Worm (Caenorhabditis elegans): ENCODE data around the gene ugt-66.

ugt-66 gene

ce11 chrIII:6194480-6194879 lies at the start of gene ugt-66:
Gene ugt-66, minus strand, starts transcription at chrIII:6194580.
- TF ChIP-seq dao-5 (tag; optimal IDR thresholded peaks at IDR 0.05) = no peak
- no peak for TF ChIP-seq him-1 (tag; optimal IDR thresholded peaks at IDR 0.05)
- no peak for TF ChIP-seq W03F9.2 (tag; optimal IDR thresholded peaks at IDR 0.05)

- no peak for TF ChIP-seq W03F9.2 (tag; optimal IDR thresholded peaks at IDR 0.05)
- no peak for TF ChIP-seq him-1 (tag; optimal IDR thresholded peaks at IDR 0.05)
- TF ChIP-seq dao-5 (tag; optimal IDR thresholded peaks at IDR 0.05) = no peak
Observed at ce11 chrIII:6240528-6240927, 46.1 kb upstream of the ugt-66 start, which contains the start of gene T12A2.3. Gene T12A2.3, plus strand, starts transcription at chrIII:6240828.

- TF ChIP-seq dao-5 (tag; optimal IDR thresholded peaks at IDR 0.05) (no peak), him-1 (tag; optimal IDR thresholded peaks at IDR 0.05) (no peak), W03F9.2 (tag; optimal IDR thresholded peaks at IDR 0.05) (no peak)
Observed at ce11 chrIII:6236649-6237048, 42.3 kb upstream of the ugt-66 start, which contains the start of gene T12A2.21. Gene T12A2.21, minus strand, starts transcription at chrIII:6236749.

- TF ChIP-seq him-1 (tag; optimal IDR thresholded peaks at IDR 0.05) (no peak), W03F9.2 (tag; optimal IDR thresholded peaks at IDR 0.05) (no peak), dao-5 (tag; optimal IDR thresholded peaks at IDR 0.05) (no peak)
Observed at ce11 chrIII:6231880-6232279, 37.5 kb upstream of the ugt-66 start.

- TF ChIP-seq W03F9.2 (tag; optimal IDR thresholded peaks at IDR 0.05) (no peak), dao-5 (tag; optimal IDR thresholded peaks at IDR 0.05) (no peak), him-1 (tag; optimal IDR thresholded peaks at IDR 0.05) (no peak)
Observed at ce11 chrIII:6230870-6231269, 36.5 kb upstream of the ugt-66 start, which contains the start of gene esyt-2. Gene esyt-2, minus strand, starts transcription at chrIII:6230970.

ce11 chrIII:6221403-6221802 lies 27.0 kb upstream of the ugt-66 start:
- TF ChIP-seq him-1 (tag; optimal IDR thresholded peaks at IDR 0.05) (no peak), W03F9.2 (tag; optimal IDR thresholded peaks at IDR 0.05) (no peak), dao-5 (tag; optimal IDR thresholded peaks at IDR 0.05) (no peak)

- TF ChIP-seq W03F9.2 (tag; optimal IDR thresholded peaks at IDR 0.05) (no peak), him-1 (tag; optimal IDR thresholded peaks at IDR 0.05) (no peak), dao-5 (tag; optimal IDR thresholded peaks at IDR 0.05) (no peak)
Observed at ce11 chrIII:6216833-6217466, 22.6 kb upstream of the ugt-66 start, which contains the start of gene hot-4. Gene hot-4, plus strand, starts transcription at chrIII:6217416.

- TF ChIP-seq W03F9.2 (tag; optimal IDR thresholded peaks at IDR 0.05) = no peak
- no peak for TF ChIP-seq dao-5 (tag; optimal IDR thresholded peaks at IDR 0.05)
- no peak for TF ChIP-seq him-1 (tag; optimal IDR thresholded peaks at IDR 0.05)
Observed at ce11 chrIII:6215943-6216342, 21.6 kb upstream of the ugt-66 start.

- TF ChIP-seq dao-5 (tag; optimal IDR thresholded peaks at IDR 0.05) = no peak
- TF ChIP-seq W03F9.2 (tag; optimal IDR thresholded peaks at IDR 0.05) = no peak
- TF ChIP-seq him-1 (tag; optimal IDR thresholded peaks at IDR 0.05) = no peak
Observed at ce11 chrIII:6215476-6215875, 21.1 kb upstream of the ugt-66 start, which contains the start of gene C23G10.11. Gene C23G10.11, minus strand, starts transcription at chrIII:6215576.

ce11 chrIII:6213915-6214314 lies 19.5 kb upstream of the ugt-66 start, which contains the start of gene C23G10.10:
Gene C23G10.10, minus strand, starts transcription at chrIII:6214015.
- TF ChIP-seq him-1 (tag; optimal IDR thresholded peaks at IDR 0.05) = no peak
- no peak for TF ChIP-seq dao-5 (tag; optimal IDR thresholded peaks at IDR 0.05)
- TF ChIP-seq W03F9.2 (tag; optimal IDR thresholded peaks at IDR 0.05) = no peak

- no peak for TF ChIP-seq dao-5 (tag; optimal IDR thresholded peaks at IDR 0.05)
Observed at ce11 chrIII:6210215-6210822, 15.9 kb upstream of the ugt-66 start.

ce11 chrIII:6208984-6209383 lies 14.6 kb upstream of the ugt-66 start, which contains the start of gene C23G10.1:
Gene C23G10.1, plus strand, starts transcription at chrIII:6209284.
- no peak for TF ChIP-seq W03F9.2 (tag; optimal IDR thresholded peaks at IDR 0.05)
- no peak for TF ChIP-seq him-1 (tag; optimal IDR thresholded peaks at IDR 0.05)
- no peak for TF ChIP-seq dao-5 (tag; optimal IDR thresholded peaks at IDR 0.05)

- TF ChIP-seq him-1 (tag; optimal IDR thresholded peaks at IDR 0.05) = no peak
- TF ChIP-seq dao-5 (tag; optimal IDR thresholded peaks at IDR 0.05) = no peak
Observed at ce11 chrIII:6207881-6208280, 13.5 kb upstream of the ugt-66 start, which contains the start of gene C23G10.2. Gene C23G10.2, plus strand, starts transcription at chrIII:6208064.

- TF ChIP-seq W03F9.2 (tag; optimal IDR thresholded peaks at IDR 0.05) (no peak), him-1 (tag; optimal IDR thresholded peaks at IDR 0.05) (no peak), dao-5 (tag; optimal IDR thresholded peaks at IDR 0.05) (no peak)
Observed at ce11 chrIII:6207046-6207445, 12.7 kb upstream of the ugt-66 start.

Data from whole organism, L4/young adult.